Worm (Caenorhabditis elegans): Measurements from ENCODE around the gene F46F5.7.

F46F5.7 gene

DNA sequence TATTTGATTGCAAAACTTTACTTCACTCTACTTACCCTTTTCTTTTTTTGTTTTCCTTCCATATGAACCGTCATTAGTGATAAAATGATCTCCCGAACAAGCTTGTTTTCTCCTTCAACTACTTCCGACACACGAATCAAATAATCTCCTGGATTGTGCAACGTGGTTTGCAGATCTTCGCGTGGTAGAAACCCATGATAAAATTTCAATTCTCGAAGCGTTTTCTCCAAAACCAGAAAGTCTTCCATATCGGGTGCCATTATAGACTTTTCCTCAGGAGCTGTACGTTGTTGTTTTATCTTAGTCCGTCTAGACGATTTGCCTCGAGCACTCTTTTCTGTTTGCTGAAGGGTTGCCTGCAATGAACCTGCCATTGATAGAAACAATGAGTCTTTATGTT, 23.0 kb downstream of the F46F5.7 start:
- TF ChIP-seq nhr-11 (tag; optimal IDR thresholded peaks at IDR 0.05) (no peak), ztf-4 (tag; optimal IDR thresholded peaks at IDR 0.05) (no peak), unc-39 (tag; optimal IDR thresholded peaks at IDR 0.05) (no peak), nhr-12 (tag; optimal IDR thresholded peaks at IDR 0.05) (no peak), egl-5 (tag; optimal IDR thresholded peaks at IDR 0.05) (no peak), nhr-77 (tag; optimal IDR thresholded peaks at IDR 0.05) (no peak), skn-1 (tag; optimal IDR thresholded peaks at IDR 0.05) (no peak), ceh-16 (tag; optimal IDR thresholded peaks at IDR 0.05) (no peak), snpc-4 (tag; optimal IDR thresholded peaks at IDR 0.05) (no peak), ama-1 (optimal IDR thresholded peaks at IDR 0.05) (no peak), lin-15B (tag; optimal IDR thresholded peaks at IDR 0.05) (no peak)

DNA sequence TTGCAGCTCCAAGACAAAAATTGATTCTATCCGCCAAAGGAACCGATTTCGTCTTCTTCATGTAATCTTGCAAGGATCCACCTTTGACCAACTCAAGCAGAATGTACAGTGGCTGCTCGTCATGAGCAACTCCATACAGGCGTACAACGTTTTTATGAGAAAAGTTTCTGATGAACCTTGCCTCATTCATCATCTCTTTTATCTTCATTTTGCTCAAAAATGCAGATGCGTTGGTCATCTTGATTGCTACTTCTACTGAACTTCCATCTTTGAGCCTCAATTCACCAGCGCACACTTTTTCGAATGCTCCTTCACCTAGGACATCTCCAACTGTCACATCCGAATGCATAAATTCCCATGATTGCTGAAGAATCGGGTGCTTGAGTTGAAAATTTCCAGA, 23.5 kb downstream of the F46F5.7 start:
- no peak for TF ChIP-seq sea-2 (GFP tag; optimal IDR thresholded peaks at IDR 0.05)
- no peak for TF ChIP-seq egl-27 (tag; optimal IDR thresholded peaks at IDR 0.05)
- TF ChIP-seq fkh-10 (GFP tag; optimal IDR thresholded peaks at IDR 0.05) = no peak
- no peak for TF ChIP-seq egl-5 (tag; optimal IDR thresholded peaks at IDR 0.05)
- TF ChIP-seq skn-1 (tag; optimal IDR thresholded peaks at IDR 0.05) = no peak
- no peak for TF ChIP-seq ceh-82 (tag; optimal IDR thresholded peaks at IDR 0.05)
- TF ChIP-seq unc-39 (tag; optimal IDR thresholded peaks at IDR 0.05) = no peak
- no peak for TF ChIP-seq ztf-4 (tag; optimal IDR thresholded peaks at IDR 0.05)
- no peak for TF ChIP-seq zag-1 (tag; optimal IDR thresholded peaks at IDR 0.05)
- TF ChIP-seq lin-39 (tag; optimal IDR thresholded peaks at IDR 0.05) = no peak
- TF ChIP-seq unc-62 (GFP tag; optimal IDR thresholded peaks at IDR 0.05) = no peak
- TF ChIP-seq elt-1 (tag; optimal IDR thresholded peaks at IDR 0.05) = no peak
- no peak for TF ChIP-seq fkh-2 (tag; optimal IDR thresholded peaks at IDR 0.05)
- no peak for TF ChIP-seq nhr-237 (tag; optimal IDR thresholded peaks at IDR 0.05)
- TF ChIP-seq snpc-4 (tag; optimal IDR thresholded peaks at IDR 0.05) = no peak
- TF ChIP-seq R02D3.7 (tag; optimal IDR thresholded peaks at IDR 0.05) = no peak
- TF ChIP-seq pha-4 (tag; optimal IDR thresholded peaks at IDR 0.05) = no peak
- no peak for TF ChIP-seq elt-3 (tag; optimal IDR thresholded peaks at IDR 0.05)

DNA sequence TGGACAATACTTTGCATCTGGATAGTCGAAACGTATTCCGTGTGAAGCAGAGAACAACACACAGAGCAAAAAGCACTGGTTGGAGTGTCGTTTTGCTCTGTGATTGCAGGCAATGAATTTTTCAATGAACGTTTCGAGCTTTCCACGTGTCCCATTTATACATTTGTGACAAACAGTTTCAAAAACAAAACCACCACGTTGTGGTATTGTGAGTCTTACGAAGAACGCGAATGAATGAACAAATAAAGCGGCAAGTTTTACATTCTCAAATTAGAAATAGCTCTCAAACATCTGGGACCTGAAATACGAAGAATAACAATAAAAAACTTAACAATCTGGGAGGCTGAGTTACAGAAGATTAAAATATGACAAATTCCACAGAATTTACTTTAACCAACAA, 28.6 kb downstream of the F46F5.7 start, which contains the start of gene F46F5.1:
Gene F46F5.1 (minus strand): TSS at position 101 of the 400 bp plus-strand sequence.
- TF ChIP-seq nhr-25 (tag; optimal IDR thresholded peaks at IDR 0.05) = no peak
- TF ChIP-seq nhr-67 (tag; optimal IDR thresholded peaks at IDR 0.05) = no peak
- no peak for TF ChIP-seq ceh-28 (tag; optimal IDR thresholded peaks at IDR 0.05)
- no peak for TF ChIP-seq nhr-23 (tag; optimal IDR thresholded peaks at IDR 0.05)
- TF ChIP-seq jun-1 (tag; optimal IDR thresholded peaks at IDR 0.05) = no peak
- no peak for TF ChIP-seq unc-39 (tag; optimal IDR thresholded peaks at IDR 0.05)
- no peak for TF ChIP-seq fkh-10 (GFP tag; optimal IDR thresholded peaks at IDR 0.05)
- no peak for TF ChIP-seq egl-5 (tag; optimal IDR thresholded peaks at IDR 0.05)
- TF ChIP-seq ceh-16 (tag; optimal IDR thresholded peaks at IDR 0.05) = no peak
- TF ChIP-seq snpc-4 (tag; optimal IDR thresholded peaks at IDR 0.05) = no peak
- no peak for TF ChIP-seq hmg-11 (tag; optimal IDR thresholded peaks at IDR 0.05)
- TF ChIP-seq tbx-2 (tag; optimal IDR thresholded peaks at IDR 0.05) = no peak
- TF ChIP-seq nhr-76 (tag; optimal IDR thresholded peaks at IDR 0.05) = no peak
- no peak for TF ChIP-seq nhr-28 (tag; optimal IDR thresholded peaks at IDR 0.05)
- TF ChIP-seq skn-1 (tag; optimal IDR thresholded peaks at IDR 0.05) = no peak
- no peak for TF ChIP-seq zag-1 (tag; optimal IDR thresholded peaks at IDR 0.05)

DNA sequence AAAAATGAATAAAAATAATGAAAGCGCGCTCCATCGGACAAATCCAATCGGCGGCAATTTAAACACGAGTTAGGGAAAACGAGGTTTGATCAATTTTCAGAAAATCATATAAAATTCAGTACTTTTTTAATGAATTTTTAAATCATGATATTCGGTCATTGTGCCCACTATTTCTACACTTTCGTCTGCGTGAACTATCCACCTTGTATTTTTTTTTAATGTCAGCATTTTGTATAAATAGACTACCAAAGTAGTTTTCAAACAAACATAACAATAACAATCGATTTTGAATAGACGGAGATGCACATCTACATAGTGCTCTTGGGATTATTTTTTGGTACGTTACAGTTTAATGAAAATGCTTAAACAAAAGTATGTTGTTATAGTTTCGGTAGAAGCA, 32.3 kb downstream of the F46F5.7 start, which contains the start of gene F46F5.15:
Gene F46F5.15 (plus strand): TSS at position 301 of the 400 bp plus-strand sequence.
- TF ChIP-seq lsy-12 (tag; optimal IDR thresholded peaks at IDR 0.05) = no peak
- TF ChIP-seq nhr-25 (tag; optimal IDR thresholded peaks at IDR 0.05) = no peak
- TF ChIP-seq nhr-237 (tag; optimal IDR thresholded peaks at IDR 0.05) = no peak
- no peak for TF ChIP-seq ceh-82 (tag; optimal IDR thresholded peaks at IDR 0.05)
- TF ChIP-seq ceh-16 (tag; optimal IDR thresholded peaks at IDR 0.05) = no peak
- TF ChIP-seq elt-1 (tag; optimal IDR thresholded peaks at IDR 0.05) = no peak
- TF ChIP-seq ztf-11 (tag; optimal IDR thresholded peaks at IDR 0.05) = no peak
- no peak for TF ChIP-seq nfya-1 (tag; optimal IDR thresholded peaks at IDR 0.05; ENCODE audit: insufficient read depth)
- no peak for TF ChIP-seq ceh-28 (tag; optimal IDR thresholded peaks at IDR 0.05)
- TF ChIP-seq unc-39 (tag; optimal IDR thresholded peaks at IDR 0.05) = no peak
- TF ChIP-seq nhr-11 (tag; optimal IDR thresholded peaks at IDR 0.05) = no peak
- no peak for TF ChIP-seq pqm-1 (tag; optimal IDR thresholded peaks at IDR 0.05)
- no peak for TF ChIP-seq unc-62 (GFP tag; optimal IDR thresholded peaks at IDR 0.05)
- TF ChIP-seq lin-39 (tag; optimal IDR thresholded peaks at IDR 0.05) = no peak
- no peak for TF ChIP-seq mdl-1 (tag; optimal IDR thresholded peaks at IDR 0.05)
- no peak for TF ChIP-seq elt-3 (tag; optimal IDR thresholded peaks at IDR 0.05)
- TF ChIP-seq snpc-4 (tag; optimal IDR thresholded peaks at IDR 0.05) = no peak
- no peak for TF ChIP-seq lin-15B (tag; optimal IDR thresholded peaks at IDR 0.05)
